Worm (Caenorhabditis elegans) whole organism, early embryonic: ENCODE results near the gene eif-2Bepsilon.

Experiments used
- B0310.2 ChIP-seq: sonication (generic microtip); optimal IDR thresholded peaks from 2 replicates; lab custom pipeline; 2016; ENCODE audit warnings: mild to moderate bottlenecking, missing genetic modification characterization, missing compliant biosample characterization
- ama-1 ChIP-seq: fragments of 150-350 bp; optimal IDR thresholded peaks from 2 replicates; lab custom pipeline; 2014
- ceh-36 ChIP-seq: sonication (generic microtip); optimal IDR thresholded peaks from 2 replicates; lab custom pipeline; 2016; ENCODE audit warnings: missing genetic modification characterization, inconsistent platforms, missing compliant biosample characterization
- tbx-11 ChIP-seq: fragments of 200-800 bp; sonication (Bioruptor generic); IDR thresholded peaks from 2 replicates; pipeline ENCODE4 v1.3.6; 2022; ENCODE audit warnings: missing genetic modification characterization, missing compliant biosample characterization

ce11 chrII:8691344-8691960 lies 29.8 kb downstream of the eif-2Bepsilon start, which contains the start of gene C34C6.3:
- TF ChIP-seq ama-1 (no peak), ceh-36 (tag; lab: Kevin White, UChicago) (no peak), tbx-11 (GFP tag; lab: Robert Waterston, UW) (no peak), B0310.2 (tag; lab: Kevin White, UChicago) (no peak)
